Worm (Caenorhabditis elegans): ENCODE measurements around the gene rpoa-49.
A peak's percentile ranks its signal among the peaks of the same experiment; 100 is the strongest.

rpoa-49 gene

DNA sequence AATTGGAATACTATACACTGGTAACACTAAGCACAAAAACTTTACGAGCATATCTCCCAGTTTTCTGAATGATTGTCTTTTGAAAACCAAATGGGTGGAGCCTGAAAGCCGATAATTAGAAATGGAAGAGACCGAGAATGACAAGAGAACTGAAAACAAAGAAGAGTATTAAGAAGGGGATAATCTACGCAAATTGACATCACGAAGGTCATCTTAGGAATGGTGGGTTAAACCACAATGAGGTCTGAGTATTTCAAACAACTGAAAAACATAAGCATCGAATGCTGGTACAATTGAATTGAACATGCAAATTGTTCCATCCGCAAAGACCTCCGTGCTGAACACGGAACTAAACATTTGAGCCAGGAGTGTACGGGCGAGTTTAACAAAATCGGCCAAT is 5.4 kb upstream of the rpoa-49 start, which contains the start of gene spp-24:
Gene spp-24, minus strand, starts transcription at position 101 of the 400 bp plus-strand sequence.
- no peak for TF ChIP-seq ceh-28 (tag; optimal IDR thresholded peaks at IDR 0.05)
- TF ChIP-seq ama-1 (optimal IDR thresholded peaks at IDR 0.05) = no peak
- no peak for TF ChIP-seq ceh-82 (tag; optimal IDR thresholded peaks at IDR 0.05)
- TF ChIP-seq nhr-23 (tag; optimal IDR thresholded peaks at IDR 0.05) = no peak
- no peak for TF ChIP-seq ZK546.5 (tag; optimal IDR thresholded peaks at IDR 0.05)
- TF ChIP-seq elt-3 (tag; optimal IDR thresholded peaks at IDR 0.05) = no peak
- no peak for TF ChIP-seq sea-2 (GFP tag; optimal IDR thresholded peaks at IDR 0.05)
- no peak for TF ChIP-seq nhr-237 (tag; optimal IDR thresholded peaks at IDR 0.05)
- TF ChIP-seq nhr-11 (tag; optimal IDR thresholded peaks at IDR 0.05) = no peak

DNA sequence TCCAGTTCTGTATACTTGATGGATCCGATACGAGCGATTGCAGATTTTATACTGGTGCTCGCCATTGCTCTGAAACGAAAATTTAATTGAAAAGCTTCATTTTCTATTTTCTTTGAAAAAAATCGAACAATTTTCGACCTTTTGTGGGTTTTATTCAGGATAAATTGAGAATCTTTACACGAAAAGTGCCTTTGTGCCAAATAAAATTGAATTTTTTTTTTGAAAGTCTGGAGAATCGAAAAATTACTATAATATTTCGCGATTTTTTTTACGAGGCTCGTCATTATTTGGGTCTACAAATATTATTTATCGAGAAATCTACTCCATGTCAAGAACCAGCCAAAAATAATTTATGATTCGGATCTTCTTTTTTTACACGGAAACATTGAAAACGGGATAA is 2.9 kb upstream of the rpoa-49 start, which contains the start of gene F23F1.10:
Gene F23F1.10, minus strand, starts transcription at position 69 of the 400 bp plus-strand sequence.
- no peak for TF ChIP-seq tbx-2 (tag; optimal IDR thresholded peaks at IDR 0.05)
- TF ChIP-seq sea-2 (GFP tag; optimal IDR thresholded peaks at IDR 0.05) = no peak
- no peak for TF ChIP-seq nfya-1 (tag; optimal IDR thresholded peaks at IDR 0.05; ENCODE audit: insufficient read depth)
- TF ChIP-seq lin-39 (tag; optimal IDR thresholded peaks at IDR 0.05) = no peak
- TF ChIP-seq eor-1 (tag; optimal IDR thresholded peaks at IDR 0.05) = no peak
- TF ChIP-seq ZK546.5 (tag; optimal IDR thresholded peaks at IDR 0.05) = no peak
- no peak for TF ChIP-seq fkh-10 (GFP tag; optimal IDR thresholded peaks at IDR 0.05)
- TF ChIP-seq elt-2 (tag; optimal IDR thresholded peaks at IDR 0.05) = no peak
- TF ChIP-seq mdl-1 (tag; optimal IDR thresholded peaks at IDR 0.05) = no peak
- TF ChIP-seq nhr-11 (tag; optimal IDR thresholded peaks at IDR 0.05) = no peak
- TF ChIP-seq unc-39 (tag; optimal IDR thresholded peaks at IDR 0.05) = no peak
- TF ChIP-seq elt-1 (tag; optimal IDR thresholded peaks at IDR 0.05) = no peak
- TF ChIP-seq hmg-11 (tag; optimal IDR thresholded peaks at IDR 0.05) = no peak
- TF ChIP-seq ceh-82 (tag; optimal IDR thresholded peaks at IDR 0.05) = no peak

- TF ChIP-seq lin-15B (tag; optimal IDR thresholded peaks at IDR 0.05) (peak; percentile 90), mml-1 (tag; optimal IDR thresholded peaks at IDR 0.05) (no peak), lin-39 (tag; optimal IDR thresholded peaks at IDR 0.05) (peak; percentile 65), egl-5 (tag; optimal IDR thresholded peaks at IDR 0.05) (peak; percentile 72), aly-2 (tag; optimal IDR thresholded peaks at IDR 0.05) (no peak), nfya-1 (tag; optimal IDR thresholded peaks at IDR 0.05; ENCODE audit: insufficient read depth) (peak; percentile 65), unc-62 (GFP tag; optimal IDR thresholded peaks at IDR 0.05) (no peak), elt-1 (tag; optimal IDR thresholded peaks at IDR 0.05) (no peak), snpc-4 (tag; optimal IDR thresholded peaks at IDR 0.05) (peak; percentile 27), skn-1 (tag; optimal IDR thresholded peaks at IDR 0.05) (peak; percentile 99), nhr-23 (tag; optimal IDR thresholded peaks at IDR 0.05) (peak; percentile 65), jun-1 (tag; optimal IDR thresholded peaks at IDR 0.05) (no peak), nhr-25 (tag; optimal IDR thresholded peaks at IDR 0.05) (peak; percentile 42), hmg-11 (tag; optimal IDR thresholded peaks at IDR 0.05) (peak; percentile 79), pha-4 (tag; optimal IDR thresholded peaks at IDR 0.05) (peak; percentile 84)
Measured at ce11 chrII:43640-44039, 1.2 kb upstream of the rpoa-49 start, which contains the start of gene nfyc-1. Gene nfyc-1 (plus strand): TSS chrII:43907.

DNA sequence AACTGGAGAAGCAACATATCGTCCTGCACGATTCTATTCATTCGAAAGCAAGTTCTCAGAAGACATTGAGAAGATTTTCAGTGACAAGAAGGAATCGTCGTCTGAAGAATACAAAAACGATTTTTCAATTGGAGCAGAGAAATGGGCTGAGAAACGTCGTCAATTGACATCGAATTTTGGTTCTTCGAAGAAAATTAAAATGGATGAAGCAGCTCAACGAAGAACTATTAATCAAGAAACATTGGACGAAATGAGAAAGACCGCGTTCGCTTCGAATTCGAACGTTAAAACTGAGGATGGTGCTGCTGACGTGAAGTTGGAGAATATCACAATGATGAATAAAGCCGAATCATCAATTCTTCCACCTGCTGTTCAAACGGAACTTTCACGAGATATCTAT is 1.3 kb downstream of the rpoa-49 start, which contains the start of gene rpt-4:
Gene rpt-4, minus strand, starts transcription at position 101 of the 400 bp plus-strand sequence.
- TF ChIP-seq fkh-2 (tag; optimal IDR thresholded peaks at IDR 0.05) (no peak), ztf-11 (tag; optimal IDR thresholded peaks at IDR 0.05) (no peak), elt-2 (tag; optimal IDR thresholded peaks at IDR 0.05) (no peak)

- no peak for TF ChIP-seq R02D3.7 (tag; optimal IDR thresholded peaks at IDR 0.05)
- TF ChIP-seq elt-1 (tag; optimal IDR thresholded peaks at IDR 0.05) = no peak
- no peak for TF ChIP-seq ama-1 (optimal IDR thresholded peaks at IDR 0.05)
- no peak for TF ChIP-seq nhr-28 (tag; optimal IDR thresholded peaks at IDR 0.05)
- TF ChIP-seq ZK546.5 (tag; optimal IDR thresholded peaks at IDR 0.05) = no peak
- no peak for TF ChIP-seq nfya-1 (tag; optimal IDR thresholded peaks at IDR 0.05; ENCODE audit: insufficient read depth)
- TF ChIP-seq snpc-4 (tag; optimal IDR thresholded peaks at IDR 0.05) = no peak
- TF ChIP-seq ztf-11 (tag; optimal IDR thresholded peaks at IDR 0.05) = no peak
- TF ChIP-seq ztf-4 (tag; optimal IDR thresholded peaks at IDR 0.05) = no peak
- TF ChIP-seq sea-2 (GFP tag; optimal IDR thresholded peaks at IDR 0.05) = no peak
- TF ChIP-seq nhr-43 (tag; optimal IDR thresholded peaks at IDR 0.05; ENCODE audit: poor library complexity, severe bottlenecking) = no peak
- no peak for TF ChIP-seq pha-4 (tag; optimal IDR thresholded peaks at IDR 0.05)
Measured at ce11 chrII:47280-47679, 2.4 kb downstream of the rpoa-49 start, which contains the start of gene C23H3.5. Gene C23H3.5 (plus strand): TSS chrII:47580.
